Worm (Caenorhabditis elegans): ENCODE results near the gene Y73B6BL.44.

ce11 chrIV:6522305-6522917 is 29.0 kb downstream of the Y73B6BL.44 start, which contains the start of gene ddi-1:
- TF ChIP-seq nhr-237 (tag; optimal IDR thresholded peaks at IDR 0.05) = no peak
- no peak for TF ChIP-seq unc-39 (tag; optimal IDR thresholded peaks at IDR 0.05)
- no peak for TF ChIP-seq fkh-2 (tag; optimal IDR thresholded peaks at IDR 0.05)
- no peak for TF ChIP-seq mdl-1 (tag; optimal IDR thresholded peaks at IDR 0.05)
- no peak for TF ChIP-seq nhr-11 (tag; optimal IDR thresholded peaks at IDR 0.05)
- TF ChIP-seq ceh-82 (tag; optimal IDR thresholded peaks at IDR 0.05) = no peak
- no peak for TF ChIP-seq ama-1 (optimal IDR thresholded peaks at IDR 0.05)
- peak; percentile 14 for TF ChIP-seq skn-1 (tag; optimal IDR thresholded peaks at IDR 0.05)
- no peak for TF ChIP-seq unc-62 (GFP tag; optimal IDR thresholded peaks at IDR 0.05)
- TF ChIP-seq egl-27 (tag; optimal IDR thresholded peaks at IDR 0.05) = no peak
- TF ChIP-seq ztf-11 (tag; optimal IDR thresholded peaks at IDR 0.05) = no peak
- TF ChIP-seq ceh-16 (tag; optimal IDR thresholded peaks at IDR 0.05) = no peak
